Fruit fly (Drosophila melanogaster) whole organism, wandering third instar larva: ENCODE results near the gene spz3.

ENCODE experiments used
- Abd-B ChIP-seq: fragments of >200 bp; optimal IDR thresholded peaks from 2 replicates; lab custom pipeline; 2017; ENCODE audit warnings: missing biosample characterization, missing genetic modification characterization
- CG32264 ChIP-seq: fragments of 200-800 bp; sonication (Bioruptor generic); optimal IDR thresholded peaks from 2 replicates; lab custom pipeline; 2016; ENCODE audit warnings: missing biosample characterization, missing genetic modification characterization
- CG9705 ChIP-seq: fragments of 200-800 bp; sonication (Bioruptor generic); optimal IDR thresholded peaks from 2 replicates; lab custom pipeline; 2018; ENCODE audit warnings: missing biosample characterization, mild to moderate bottlenecking, missing genetic modification characterization
- Dfd ChIP-seq: fragments of >200 bp; optimal IDR thresholded peaks from 2 replicates; lab custom pipeline; 2017; ENCODE audit warnings: missing biosample characterization, missing genetic modification characterization
- Dif ChIP-seq: fragments of 200-275, 200-300 bp; sonication (Bioruptor generic); optimal IDR thresholded peaks from 2 replicates; lab custom pipeline; 2018; ENCODE audit warnings: missing biosample characterization, missing genetic modification characterization; ENCODE audit not compliant: partially characterized antibody
- Hnf4 ChIP-seq: fragments of 200-800 bp; sonication (Bioruptor generic); optimal IDR thresholded peaks from 2 replicates; lab custom pipeline; 2016; ENCODE audit warnings: missing biosample characterization, mild to moderate bottlenecking, missing genetic modification characterization
- Hr78 ChIP-seq: fragments of >200 bp; optimal IDR thresholded peaks from 2 replicates; lab custom pipeline; 2017; ENCODE audit warnings: missing biosample characterization, missing genetic modification characterization
- Hr83 ChIP-seq: fragments of 200-300 bp; sonication (Bioruptor generic); optimal IDR thresholded peaks from 2 replicates; lab custom pipeline; 2016; ENCODE audit warnings: missing biosample characterization, mild to moderate bottlenecking, missing genetic modification characterization, moderate library complexity; ENCODE audit not compliant: poor library complexity, severe bottlenecking
- Jra ChIP-seq: sonication (Bioruptor generic); optimal IDR thresholded peaks from 2 replicates; lab custom pipeline; 2016; ENCODE audit warnings: missing biosample characterization, missing genetic modification characterization
- Mio ChIP-seq: sonication (Bioruptor generic); optimal IDR thresholded peaks from 2 replicates; lab custom pipeline; 2016; ENCODE audit warnings: missing biosample characterization, missing genetic modification characterization
- Myc ChIP-seq: fragments of >200 bp; optimal IDR thresholded peaks from 2 replicates; lab custom pipeline; 2017
- N ChIP-seq: fragments of >200 bp; optimal IDR thresholded peaks from 2 replicates; lab custom pipeline; 2018; ENCODE audit warnings: missing biosample characterization, missing external identifiers, missing genetic modification characterization
- OdsH ChIP-seq: fragments of 200-800 bp; sonication (Bioruptor generic); optimal IDR thresholded peaks from 2 replicates; lab custom pipeline; 2016; ENCODE audit warnings: missing biosample characterization, mild to moderate bottlenecking, missing genetic modification characterization
- Rel ChIP-seq, 2 experiments: fragments of 200-800 bp; sonication (Bioruptor generic) in 1 of 2; optimal IDR thresholded peaks; 2 replicates in 1 of 2; 3 replicates in 1 of 2; lab custom pipeline; 2016 to 2019; ENCODE audit warnings: mild to moderate bottlenecking in 2 of 2, missing biosample characterization in 2 of 2, missing genetic modification characterization in 2 of 2, moderate library complexity in 1 of 2
- Vsx2 ChIP-seq: fragments of 200-300, 225-300 bp; sonication (Bioruptor generic); optimal IDR thresholded peaks from 2 replicates; lab custom pipeline; 2018; ENCODE audit warnings: missing biosample characterization, missing genetic modification characterization; ENCODE audit not compliant: partially characterized antibody
- br ChIP-seq: fragments of 200-800 bp; sonication (Bioruptor generic); optimal IDR thresholded peaks from 2 replicates; lab custom pipeline; 2016; ENCODE audit warnings: missing biosample characterization, missing genetic modification characterization
- dl ChIP-seq, 2 experiments: fragments of 175-275, 200-275 bp in 1 of 2; fragments of 200-275 bp in 1 of 2; sonication (Bioruptor generic); optimal IDR thresholded peaks; lab custom pipeline; 2018; ENCODE audit warnings: mild to moderate bottlenecking in 2 of 2, missing biosample characterization in 2 of 2, missing genetic modification characterization in 2 of 2, moderate library complexity in 2 of 2; ENCODE audit not compliant: partially characterized antibody in 2 of 2, insufficient read depth in 1 of 2
- dmrt93B ChIP-seq: fragments of 200-800 bp; sonication (Bioruptor generic); optimal IDR thresholded peaks from 2 replicates; lab custom pipeline; 2018; ENCODE audit warnings: missing biosample characterization, mild to moderate bottlenecking, missing genetic modification characterization
- dsf ChIP-seq: sonication (Bioruptor generic); optimal IDR thresholded peaks from 2 replicates; lab custom pipeline; 2016; ENCODE audit warnings: missing biosample characterization, missing genetic modification characterization, borderline replicate concordance
- ey ChIP-seq: fragments of 200-800 bp; sonication (Bioruptor generic); optimal IDR thresholded peaks from 2 replicates; lab custom pipeline; 2016; ENCODE audit warnings: missing biosample characterization, missing genetic modification characterization
- fru ChIP-seq: fragments of 200-800 bp; sonication (Bioruptor generic); optimal IDR thresholded peaks from 3 replicates; lab custom pipeline; 2016; ENCODE audit warnings: missing biosample characterization, mild to moderate bottlenecking, missing genetic modification characterization
- h ChIP-seq: fragments of 200-800 bp; sonication (Bioruptor generic); optimal IDR thresholded peaks from 3 replicates; lab custom pipeline; 2016; ENCODE audit warnings: missing biosample characterization, mild to moderate bottlenecking, missing genetic modification characterization
- jim ChIP-seq: fragments of 175-275, 200-325 bp; sonication (Bioruptor generic); optimal IDR thresholded peaks from 2 replicates; lab custom pipeline; 2016; ENCODE audit warnings: missing biosample characterization, mild to moderate bottlenecking, missing genetic modification characterization
- pan ChIP-seq: fragments of >200 bp; optimal IDR thresholded peaks from 2 replicates; lab custom pipeline; 2017
- psq ChIP-seq: fragments of 200-800 bp; sonication (Bioruptor generic); optimal IDR thresholded peaks from 3 replicates; lab custom pipeline; 2017; ENCODE audit warnings: missing biosample characterization, mild to moderate bottlenecking, missing genetic modification characterization, moderate library complexity
- rgr ChIP-seq: fragments of 200-800 bp; sonication (Bioruptor generic); optimal IDR thresholded peaks from 3 replicates; lab custom pipeline; 2016; ENCODE audit warnings: missing biosample characterization, mild to moderate bottlenecking, missing genetic modification characterization
- sv ChIP-seq: fragments of 200-800 bp; sonication (Bioruptor generic); optimal IDR thresholded peaks from 3 replicates; lab custom pipeline; 2016; ENCODE audit warnings: missing biosample characterization, missing genetic modification characterization
- tai ChIP-seq: sonication (Bioruptor generic); optimal IDR thresholded peaks from 2 replicates; lab custom pipeline; 2016; ENCODE audit warnings: missing biosample characterization, missing genetic modification characterization
- usp ChIP-seq: fragments of >200 bp; optimal IDR thresholded peaks from 2 replicates; lab custom pipeline; 2017; ENCODE audit warnings: missing biosample characterization, missing genetic modification characterization
- woc ChIP-seq: sonication (Bioruptor generic); optimal IDR thresholded peaks from 2 replicates; lab custom pipeline; 2016; ENCODE audit warnings: missing biosample characterization, mild to moderate bottlenecking, missing genetic modification characterization

spz3 gene

dm6 chr2L:7890654-7891114, 11.3 kb upstream of the spz3 start, which contains the start of gene Spn28Db:
Gene Spn28Db, minus strand, starts transcription at chr2L:7890704.
- TF ChIP-seq Myc (lab: Kevin White, UChicago) (peak; percentile 47), woc (no peak), tai (GFP tag; lab: Kevin White, UChicago) (peak; percentile 46), Dfd (GFP tag; lab: Kevin White, UChicago) (no peak), dl (GFP tag; optimal IDR thresholded peaks at IDR 0.05; lab: Kevin White, UChicago; ENCODE audit: insufficient read depth in 1 of 2, partially characterized antibody in 2 of 2) (peak in 1 of 2 experiments; percentile 18), CG32264 (GFP tag; lab: Kevin White, UChicago) (no peak)
- TF ChIP-seq, all 38 proteins: peak for 3

DNA sequence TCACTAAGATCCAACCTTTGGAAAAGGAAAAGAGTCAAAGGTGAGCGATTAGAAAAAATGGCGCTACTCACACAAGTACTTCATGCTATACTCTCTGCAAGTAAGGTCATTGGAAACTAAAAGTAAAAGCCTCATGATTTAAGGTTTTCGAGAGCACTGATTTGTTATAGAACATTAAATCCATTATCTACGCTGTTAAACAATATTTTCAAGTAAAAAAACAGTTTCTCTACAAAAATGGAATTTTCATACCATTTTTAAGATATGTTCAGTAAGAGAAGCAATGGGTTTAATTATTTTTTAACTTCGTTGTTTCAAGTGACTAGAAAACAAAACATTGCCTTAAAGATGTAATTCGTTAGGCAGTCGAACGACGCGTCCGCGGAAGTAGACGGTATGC, 9.7 kb upstream of the spz3 start, which contains the start of gene Spn28Da:
TSS of gene Spn28Da (minus strand) at position 101 of the 400 bp plus-strand sequence.
- TF ChIP-seq OdsH (no peak), dl (GFP tag; optimal IDR thresholded peaks at IDR 0.05; lab: Kevin White, UChicago; ENCODE audit: insufficient read depth in 1 of 2, partially characterized antibody in 2 of 2) (no peak), ey (GFP tag; lab: Kevin White, UChicago) (no peak), dmrt93B (no peak), psq (no peak), rgr (no peak), tai (GFP tag; lab: Kevin White, UChicago) (no peak)
- TF ChIP-seq, all 38 proteins: peak for 0

DNA sequence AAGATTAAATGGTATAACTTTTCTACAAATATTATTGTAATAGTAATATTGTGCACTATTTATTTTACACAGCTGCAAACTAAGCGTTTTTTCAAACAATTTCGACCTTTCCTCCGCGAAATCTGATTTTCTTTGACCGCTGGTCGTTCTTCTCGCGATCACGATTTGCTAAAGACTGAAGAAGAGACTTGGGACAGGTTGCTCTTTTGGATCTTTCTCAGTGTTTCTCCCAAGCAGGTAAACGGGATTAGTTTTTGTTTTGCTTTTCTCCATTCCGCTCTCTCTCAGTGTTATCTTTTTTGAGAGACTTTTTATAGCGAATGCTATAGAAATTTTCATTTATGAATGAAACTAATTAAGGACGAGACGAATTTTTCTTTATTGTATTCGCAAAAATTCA, 8.0 kb upstream of the spz3 start, which contains the start of gene CG7102:
TSS of gene CG7102 (minus strand) at position 181 of the 400 bp plus-strand sequence.
- TF ChIP-seq usp (GFP tag; lab: Kevin White, UChicago) (no peak), N (GFP tag; lab: Kevin White, UChicago) (no peak), Mio (GFP tag; lab: Kevin White, UChicago) (no peak), Myc (lab: Kevin White, UChicago) (no peak), CG32264 (GFP tag; lab: Kevin White, UChicago) (no peak), dmrt93B (no peak), dsf (GFP tag; lab: Kevin White, UChicago) (no peak), Hr78 (GFP tag; lab: Kevin White, UChicago) (no peak), dl (GFP tag; optimal IDR thresholded peaks at IDR 0.05; lab: Kevin White, UChicago; ENCODE audit: insufficient read depth in 1 of 2, partially characterized antibody in 2 of 2) (no peak), Hr83 (GFP tag; lab: Kevin White, UChicago) (no peak), OdsH (no peak), tai (GFP tag; lab: Kevin White, UChicago) (no peak)

- no peak for TF ChIP-seq usp (GFP tag; lab: Kevin White, UChicago)
- TF ChIP-seq tai (GFP tag; lab: Kevin White, UChicago), result peak; percentile 35
- peak; percentile 9 for TF ChIP-seq Myc (lab: Kevin White, UChicago)
- no peak for TF ChIP-seq CG9705 (GFP tag; lab: Kevin White, UChicago)
- TF ChIP-seq woc, result no peak
- no peak for TF ChIP-seq br (GFP tag; lab: Kevin White, UChicago)
- TF ChIP-seq h (GFP tag; lab: Kevin White, UChicago), result no peak
Measured at dm6 chr2L:7885952-7886351, 6.6 kb upstream of the spz3 start.

dm6 chr2L:7885271-7885670, 5.9 kb upstream of the spz3 start, which contains the start of the genes SmE and CG34132:
Gene SmE, minus strand, starts transcription at chr2L:7885450.
Gene CG34132, plus strand, starts transcription at chr2L:7885503.
- TF ChIP-seq Hnf4 (GFP tag; lab: Kevin White, UChicago), result peak; percentile 5
- TF ChIP-seq Jra (GFP tag; lab: Kevin White, UChicago), result no peak
- no peak for TF ChIP-seq Rel (GFP tag; optimal IDR thresholded peaks at IDR 0.05; lab: Kevin White, UChicago)
- TF ChIP-seq Rel (tag; optimal IDR thresholded peaks at IDR 0.05; lab: Kevin White, UChicago), result peak; percentile 51

- no peak for TF ChIP-seq CG32264 (GFP tag; lab: Kevin White, UChicago)
- TF ChIP-seq fru (GFP tag; lab: Kevin White, UChicago), result peak; percentile 36
- no peak for TF ChIP-seq usp (GFP tag; lab: Kevin White, UChicago)
- TF ChIP-seq OdsH, result no peak
- TF ChIP-seq jim (GFP tag; lab: Kevin White, UChicago), result no peak
- no peak for TF ChIP-seq dsf (GFP tag; lab: Kevin White, UChicago)
- peak; percentile 39 to 54 for TF ChIP-seq dl (GFP tag; optimal IDR thresholded peaks at IDR 0.05; lab: Kevin White, UChicago; ENCODE audit: insufficient read depth in 1 of 2, partially characterized antibody in 2 of 2)
- peak; percentile 27 for TF ChIP-seq Dif (GFP tag; lab: Kevin White, UChicago)
- TF ChIP-seq psq, result no peak
- TF ChIP-seq Mio (GFP tag; lab: Kevin White, UChicago), result no peak
- TF ChIP-seq Vsx2 (GFP tag; lab: Kevin White, UChicago), result peak; percentile 10
- TF ChIP-seq N (GFP tag; lab: Kevin White, UChicago), result no peak
- peak; percentile 17 for TF ChIP-seq woc
- no peak for TF ChIP-seq Rel (GFP tag; optimal IDR thresholded peaks at IDR 0.05; lab: Kevin White, UChicago)
- TF ChIP-seq Rel (tag; optimal IDR thresholded peaks at IDR 0.05; lab: Kevin White, UChicago), result no peak
- TF ChIP-seq sv, result no peak
- TF ChIP-seq pan, result no peak
- TF ChIP-seq Abd-B (GFP tag; lab: Kevin White, UChicago), result no peak
Measured at dm6 chr2L:7880458-7880857, 1.1 kb upstream of the spz3 start.
